Worm (Caenorhabditis elegans) whole organism, L3 larva: ENCODE measurements around the gene C40H1.3.

Experiments used
- egl-27 ChIP-seq: sonication (generic microtip); optimal IDR thresholded peaks from 4 replicates; lab custom pipeline; 2017; ENCODE audit warnings: missing biosample characterization, missing genetic modification reagents, missing genetic modification characterization
- mdl-1 ChIP-seq: fragments of 150-350 bp; optimal IDR thresholded peaks from 2 replicates; lab custom pipeline; 2014; ENCODE audit warnings: missing biosample characterization, missing genetic modification characterization
- pqm-1 ChIP-seq: fragments of 150-350 bp; optimal IDR thresholded peaks from 2 replicates; lab custom pipeline; 2017; ENCODE audit warnings: missing biosample characterization, missing genetic modification characterization, inconsistent platforms

- TF ChIP-seq pqm-1 (peak; percentile 12), mdl-1 (tag; lab: Kevin White, UChicago) (no peak), egl-27 (tag; lab: Kevin White, UChicago) (no peak)
Measured at ce11 chrIII:9366376-9366775, 37.2 kb upstream of the C40H1.3 start.
